Fruit fly (Drosophila melanogaster) whole organism, embryonic: ENCODE measurements around the gene cv-c.
A peak's percentile ranks its signal among the peaks of the same experiment; 100 is the strongest.

Source experiments
- Bgb ChIP-seq: fragments of 200-800 bp; sonication (Bioruptor generic); IDR thresholded peaks from 2 replicates; pipeline ENCODE4 v1.3.6; 2022; ENCODE audit warnings: missing biosample characterization, missing genetic modification characterization; ENCODE audit not compliant: partially characterized antibody
- CG11504 ChIP-seq: fragments of 200-800 bp; sonication (Bioruptor generic); optimal IDR thresholded peaks from 3 replicates; lab custom pipeline; 2019; ENCODE audit warnings: missing biosample characterization, mild to moderate bottlenecking, missing genetic modification characterization, moderate library complexity
- CG12299 ChIP-seq: fragments of 200-800 bp; sonication (Bioruptor generic); optimal IDR thresholded peaks from 2 replicates; lab custom pipeline; 2018; ENCODE audit warnings: missing biosample characterization, mild to moderate bottlenecking, missing genetic modification characterization
- CG13287 ChIP-seq: fragments of 200-800 bp; sonication (Bioruptor generic); IDR thresholded peaks from 2 replicates; pipeline ENCODE4 v1.3.6; 2022; ENCODE audit warnings: missing biosample characterization, missing genetic modification characterization; ENCODE audit not compliant: partially characterized antibody
- CG15269 ChIP-seq: fragments of 200-800 bp; sonication (Bioruptor generic); optimal IDR thresholded peaks from 2 replicates; lab custom pipeline; 2018; ENCODE audit warnings: missing biosample characterization, mild to moderate bottlenecking, missing genetic modification characterization, moderate library complexity
- CG17186 ChIP-seq: fragments of 200-800 bp; sonication (Bioruptor generic); optimal IDR thresholded peaks from 3 replicates; lab custom pipeline; 2017; ENCODE audit warnings: missing biosample characterization, missing genetic modification reagents, missing genetic modification characterization
- CG17568 ChIP-seq: fragments of 200-800 bp; sonication (Bioruptor generic); optimal IDR thresholded peaks from 2 replicates; lab custom pipeline; 2018; ENCODE audit warnings: missing biosample characterization, mild to moderate bottlenecking, missing genetic modification characterization, moderate library complexity
- CG34376 ChIP-seq: fragments of 200-800 bp; sonication (Bioruptor generic); optimal IDR thresholded peaks from 2 replicates; lab custom pipeline; 2018; ENCODE audit warnings: missing biosample characterization, mild to moderate bottlenecking, missing genetic modification characterization
- CG5180 ChIP-seq: fragments of 200-800 bp; sonication (Bioruptor generic); optimal IDR thresholded peaks from 3 replicates; lab custom pipeline; 2017; ENCODE audit warnings: missing biosample characterization, missing genetic modification characterization, mild to moderate bottlenecking, moderate library complexity, missing genetic modification reagents
- Dll ChIP-seq: fragments of 200-800 bp; sonication (Bioruptor generic); IDR thresholded peaks from 4 replicates; pipeline ENCODE4 v1.3.6; 2022; ENCODE audit warnings: missing biosample characterization, missing genetic modification characterization; ENCODE audit not compliant: partially characterized antibody
- ERR ChIP-seq: fragments of 200-800 bp; sonication (Bioruptor generic); optimal IDR thresholded peaks from 2 replicates; lab custom pipeline; 2016; ENCODE audit warnings: missing biosample characterization, missing genetic modification characterization
- Ets97D ChIP-seq: fragments of 200-800 bp; sonication (Bioruptor generic); optimal IDR thresholded peaks from 3 replicates; lab custom pipeline; 2016; ENCODE audit warnings: missing biosample characterization, missing genetic modification characterization
- Fer3 ChIP-seq: fragments of 200-800 bp; sonication (Bioruptor generic); optimal IDR thresholded peaks from 2 replicates; lab custom pipeline; 2018; ENCODE audit warnings: missing biosample characterization, mild to moderate bottlenecking, missing genetic modification characterization, moderate library complexity
- HLHmδ ChIP-seq: fragments of 200-800 bp; sonication (Bioruptor generic); optimal IDR thresholded peaks from 2 replicates; lab custom pipeline; 2018; ENCODE audit warnings: missing biosample characterization, mild to moderate bottlenecking, missing genetic modification characterization, moderate library complexity
- HmgD ChIP-seq: fragments of 200-800 bp; sonication (Bioruptor generic); optimal IDR thresholded peaks from 3 replicates; lab custom pipeline; 2016; ENCODE audit warnings: missing biosample characterization, missing genetic modification characterization
- Hmx ChIP-seq: fragments of 200-800 bp; sonication (Bioruptor generic); optimal IDR thresholded peaks from 2 replicates; lab custom pipeline; 2016; ENCODE audit warnings: missing biosample characterization, missing genetic modification characterization
- Hr3 ChIP-seq: fragments of 200-800 bp; sonication (Bioruptor generic); optimal IDR thresholded peaks from 3 replicates; lab custom pipeline; 2016; ENCODE audit warnings: missing biosample characterization, missing genetic modification characterization
- Hsf ChIP-seq: fragments of 200-800 bp; sonication (Bioruptor generic); optimal IDR thresholded peaks from 3 replicates; lab custom pipeline; 2016; ENCODE audit warnings: missing biosample characterization, missing genetic modification characterization
- Jarid2 ChIP-seq: fragments of 200-800 bp; sonication (Bioruptor generic); optimal IDR thresholded peaks from 3 replicates; lab custom pipeline; 2017; ENCODE audit warnings: mild to moderate bottlenecking, missing biosample characterization, missing genetic modification reagents, missing genetic modification characterization
- Lpt ChIP-seq: fragments of >200 bp; optimal IDR thresholded peaks from 2 replicates; lab custom pipeline; 2018; ENCODE audit warnings: missing biosample characterization, missing genetic modification characterization
- Med ChIP-seq: fragments of 200-800 bp; sonication (Bioruptor generic); peaks from one replicate; lab custom pipeline; 2016; ENCODE audit warnings: missing biosample characterization, missing genetic modification characterization, mild to moderate bottlenecking, inconsistent platforms, moderate library complexity
- PHDP ChIP-seq: fragments of 200-800 bp; sonication (Bioruptor generic); optimal IDR thresholded peaks from 3 replicates; lab custom pipeline; 2018; ENCODE audit warnings: missing biosample characterization, mild to moderate bottlenecking, missing genetic modification characterization, moderate library complexity
- Pdp1 ChIP-seq, 2 experiments: fragments of 200-800 bp; sonication (Bioruptor generic); optimal IDR thresholded peaks; 3 replicates each; lab custom pipeline; 2016; ENCODE audit warnings: missing biosample characterization in 2 of 2, missing genetic modification characterization in 2 of 2, mild to moderate bottlenecking in 1 of 2, moderate library complexity in 1 of 2
- Scr ChIP-seq: fragments of 200-800 bp; sonication (Bioruptor generic); IDR thresholded peaks from 2 replicates; pipeline ENCODE4 v1.3.6; 2022; ENCODE audit warnings: missing biosample characterization, missing genetic modification characterization; ENCODE audit not compliant: partially characterized antibody
- Side ChIP-seq: fragments of 200-800 bp; sonication (Bioruptor generic); optimal IDR thresholded peaks from 2 replicates; lab custom pipeline; 2016; ENCODE audit warnings: missing biosample characterization, missing genetic modification characterization
- amos ChIP-seq: fragments of 200-800 bp; sonication (Bioruptor generic); IDR thresholded peaks from 2 replicates; pipeline ENCODE4 v1.3.6; 2022; ENCODE audit warnings: missing biosample characterization, missing genetic modification characterization; ENCODE audit not compliant: partially characterized antibody
- ato ChIP-seq: fragments of 200-800 bp; sonication (Bioruptor generic); IDR thresholded peaks from 2 replicates; pipeline ENCODE4 v1.3.6; 2022; ENCODE audit warnings: missing biosample characterization, missing genetic modification characterization; ENCODE audit not compliant: partially characterized antibody
- bbx ChIP-seq: fragments of 200-800 bp; sonication (Bioruptor generic); IDR thresholded peaks from 2 replicates; pipeline ENCODE4 v1.3.6; 2022; ENCODE audit warnings: missing biosample characterization, missing genetic modification characterization; ENCODE audit not compliant: partially characterized antibody
- bowl ChIP-seq: fragments of 200-800 bp; sonication (Bioruptor generic); IDR thresholded peaks from 2 replicates; pipeline ENCODE4 v1.3.6; 2022; ENCODE audit warnings: missing biosample characterization, missing genetic modification characterization
- chinmo ChIP-seq: fragments of 200-800 bp; sonication (Bioruptor generic); IDR thresholded peaks from 4 replicates; pipeline ENCODE4 v1.3.6; 2022; ENCODE audit warnings: missing biosample characterization, missing genetic modification characterization; ENCODE audit not compliant: partially characterized antibody
- chm ChIP-seq: fragments of 200-800 bp; sonication (Bioruptor generic); IDR thresholded peaks from 2 replicates; pipeline ENCODE4 v1.3.6; 2022; ENCODE audit warnings: missing biosample characterization, missing genetic modification characterization
- corto ChIP-seq: fragments of 200-800 bp; sonication (Bioruptor generic); optimal IDR thresholded peaks from 2 replicates; lab custom pipeline; 2016; ENCODE audit warnings: missing biosample characterization, mild to moderate bottlenecking, missing genetic modification characterization, moderate library complexity
- grau ChIP-seq: fragments of 200-800 bp; optimal IDR thresholded peaks from 3 replicates; lab custom pipeline; 2019; ENCODE audit warnings: missing biosample characterization, mild to moderate bottlenecking, missing genetic modification characterization, moderate library complexity
- gro ChIP-seq: fragments of 200-800 bp; sonication (Bioruptor generic); optimal IDR thresholded peaks from 2 replicates; lab custom pipeline; 2016; ENCODE audit warnings: missing biosample characterization, missing genetic modification characterization
- her ChIP-seq: fragments of 200-800 bp; sonication (Bioruptor generic); optimal IDR thresholded peaks from 2 replicates; lab custom pipeline; 2016; ENCODE audit warnings: missing biosample characterization, missing genetic modification characterization
- hkb ChIP-seq, 2 experiments: fragments of 200-800 bp in 1 of 2; fragments of >200 bp in 1 of 2; sonication (Bioruptor generic) in 1 of 2; IDR thresholded peaks in 1 of 2; optimal IDR thresholded peaks in 1 of 2; 2 replicates each; pipeline versions ENCODE4 v1.3.6 to Lab custom; 2017 to 2022; ENCODE audit warnings: missing biosample characterization in 1 of 2, missing genetic modification characterization in 1 of 2
- insv ChIP-seq, 2 experiments: fragments of 200-800 bp; sonication (Bioruptor generic); optimal IDR thresholded peaks; 3 replicates each; lab custom pipeline; 2016 to 2018; ENCODE audit warnings: missing biosample characterization in 2 of 2, missing genetic modification characterization in 2 of 2
- jing ChIP-seq: fragments of 200-800 bp; sonication (Bioruptor generic); optimal IDR thresholded peaks from 2 replicates; lab custom pipeline; 2018; ENCODE audit warnings: missing biosample characterization, mild to moderate bottlenecking, missing genetic modification characterization
- lbe ChIP-seq: fragments of 200-800 bp; sonication (Bioruptor generic); optimal IDR thresholded peaks from 2 replicates; lab custom pipeline; 2016; ENCODE audit warnings: missing biosample characterization, mild to moderate bottlenecking, missing genetic modification characterization
- mld ChIP-seq: fragments of 200-800 bp; sonication (Bioruptor generic); IDR thresholded peaks from 3 replicates; pipeline ENCODE4 v1.3.6; 2022; ENCODE audit warnings: missing biosample characterization, missing genetic modification characterization; ENCODE audit not compliant: partially characterized antibody
- nom ChIP-seq: fragments of 200-800 bp; sonication (Bioruptor generic); optimal IDR thresholded peaks from 2 replicates; lab custom pipeline; 2017; ENCODE audit warnings: missing biosample characterization, missing genetic modification characterization, mild to moderate bottlenecking, moderate library complexity, missing genetic modification reagents
- pnt ChIP-seq: fragments of 200-800 bp; sonication (Bioruptor generic); optimal IDR thresholded peaks from 3 replicates; lab custom pipeline; 2016; ENCODE audit warnings: missing biosample characterization, missing genetic modification characterization
- sens ChIP-seq: fragments of 200-800 bp; sonication (Bioruptor generic); peaks from one replicate; lab custom pipeline; 2016; ENCODE audit warnings: missing biosample characterization, missing genetic modification characterization
- so ChIP-seq: fragments of 200-800 bp; sonication (Bioruptor generic); IDR thresholded peaks from 3 replicates; pipeline ENCODE4 v1.3.6; 2022; ENCODE audit warnings: missing biosample characterization, missing genetic modification characterization
- stwl ChIP-seq: fragments of 200-800 bp; sonication (Bioruptor generic); optimal IDR thresholded peaks from 3 replicates; lab custom pipeline; 2018; ENCODE audit warnings: missing biosample characterization, mild to moderate bottlenecking, missing genetic modification characterization, moderate library complexity
- vvl ChIP-seq: fragments of 200-800 bp; sonication (Bioruptor generic); IDR thresholded peaks from 2 replicates; pipeline ENCODE4 v1.3.6; 2022; ENCODE audit warnings: missing biosample characterization, missing genetic modification characterization
- z ChIP-seq: fragments of 200-800 bp; sonication (Bioruptor generic); IDR thresholded peaks from 3 replicates; pipeline ENCODE4 v1.3.6; 2022; ENCODE audit warnings: missing biosample characterization, missing genetic modification characterization
- zen2 ChIP-seq: fragments of 200-800 bp; sonication (Bioruptor generic); IDR thresholded peaks from 3 replicates; pipeline ENCODE4 v1.3.6; 2022; ENCODE audit warnings: missing biosample characterization, missing genetic modification characterization; ENCODE audit not compliant: partially characterized antibody

Gene cv-c

dm6 chr3R:14481569-14481968, at the start of gene cv-c:
Gene cv-c, minus strand, starts transcription at chr3R:14481713.
- TF ChIP-seq so (GFP tag; lab: Robert Waterston, UW) (0 out of 3 replicates have a peak, but pooled peaks have one; percentile 53), hkb (optimal IDR thresholded peaks at IDR 0.05; lab: Kevin White, UChicago) (no peak), hkb (GFP tag; IDR thresholded peaks at IDR 0.05; lab: Robert Waterston, UW) (no peak), ato (GFP tag; lab: Robert Waterston, UW) (0 out of 2 replicates have a peak, but pooled peaks have one; percentile 21), Ets97D (no peak), chm (peak; percentile 84), her (peak; percentile 97), ERR (GFP tag; lab: Kevin White, UChicago) (peak; percentile 1), CG15269 (tag; lab: Kevin White, UChicago) (peak; percentile 34), z (GFP tag; lab: Robert Waterston, UW) (0 out of 3 replicates have a peak, but pooled peaks have one; percentile 16), jing (GFP tag; lab: Kevin White, UChicago) (no peak), HmgD (GFP tag; lab: Kevin White, UChicago) (peak; percentile 4), gro (GFP tag; lab: Kevin White, UChicago) (peak; percentile 50), Fer3 (no peak), Hmx (GFP tag; lab: Kevin White, UChicago) (no peak), PHDP (tag; lab: Kevin White, UChicago) (peak; percentile 1), corto (GFP tag; lab: Kevin White, UChicago) (peak; percentile 35), Hsf (GFP tag; lab: Kevin White, UChicago) (no peak), vvl (GFP tag; lab: Robert Waterston, UW) (peak; percentile 56; the same call in 1 of the 2 replicates), nom (GFP tag; lab: Kevin White, UChicago) (peak; percentile 59), zen2 (GFP tag; lab: Robert Waterston, UW) (no peak), CG11504 (tag; lab: Kevin White, UChicago) (peak; percentile 38), amos (GFP tag; lab: Robert Waterston, UW) (peak; percentile 12; the same call in 1 of the 2 replicates), HLHmδ (GFP tag; lab: Kevin White, UChicago) (no peak), CG5180 (GFP tag; lab: Kevin White, UChicago) (peak; percentile 100), grau (tag; lab: Kevin White, UChicago) (no peak), CG17186 (no peak), bowl (GFP tag; lab: Robert Waterston, UW) (no peak), sens (GFP tag; lab: Kevin White, UChicago) (peak; percentile 88), Scr (peak; percentile 18; the same call in 1 of the 2 replicates), CG34376 (GFP tag; lab: Kevin White, UChicago) (peak; percentile 1), Med (GFP tag; lab: Kevin White, UChicago) (peak; percentile 89), pnt (GFP tag; lab: Kevin White, UChicago) (no peak), insv (GFP tag; optimal IDR thresholded peaks at IDR 0.05; lab: Kevin White, UChicago) (peak in 1 of 2 experiments; percentile 5), chinmo (peak; percentile 70; the same call in 1 of the 4 replicates), Hr3 (GFP tag; lab: Kevin White, UChicago) (no peak), CG12299 (tag; lab: Kevin White, UChicago) (peak; percentile 11), Jarid2 (GFP tag; lab: Kevin White, UChicago) (peak; percentile 99), CG13287 (GFP tag; lab: Robert Waterston, UW) (peak; percentile 16; the same call in 1 of the 2 replicates), bbx (GFP tag; lab: Robert Waterston, UW) (peak; percentile 43; the same call in 1 of the 2 replicates), stwl (tag; lab: Kevin White, UChicago) (peak; percentile 12), CG17568 (peak; percentile 75), Pdp1 (GFP tag; optimal IDR thresholded peaks at IDR 0.05; lab: Kevin White, UChicago) (peak in 1 of 2 experiments; percentile 11), Side (no peak), Dll (no peak), mld (GFP tag; lab: Robert Waterston, UW) (peak; percentile 12; the same call in 1 of the 3 replicates), Bgb (GFP tag; lab: Robert Waterston, UW) (peak; percentile 34; the same call in 1 of the 2 replicates), lbe (peak; percentile 50), Lpt (GFP tag; lab: Kevin White, UChicago) (no peak)
